Fruit fly (Drosophila melanogaster) whole organism, prepupa: Measurements from ENCODE around the gene Slip1.

Experiments used
- CG31627 ChIP-seq: fragments of 200-800 bp; sonication (Bioruptor generic); optimal IDR thresholded peaks from 3 replicates; lab custom pipeline; 2016; ENCODE audit warnings: missing biosample characterization, missing genetic modification characterization
- CG6276 ChIP-seq: fragments of 200-800 bp; sonication (Bioruptor generic); optimal IDR thresholded peaks from 2 replicates; lab custom pipeline; 2017; ENCODE audit warnings: missing biosample characterization, mild to moderate bottlenecking, missing genetic modification characterization
- CG8119 ChIP-seq: fragments of 200-800 bp; sonication (Bioruptor generic); IDR thresholded peaks from 3 replicates; pipeline ENCODE4 v1.3.6; 2022; ENCODE audit warnings: missing biosample characterization, missing genetic modification characterization
- Sox14 ChIP-seq: fragments of 200-800 bp; sonication (Bioruptor generic); optimal IDR thresholded peaks from 3 replicates; lab custom pipeline; 2016; ENCODE audit warnings: missing biosample characterization, missing genetic modification characterization

DNA sequence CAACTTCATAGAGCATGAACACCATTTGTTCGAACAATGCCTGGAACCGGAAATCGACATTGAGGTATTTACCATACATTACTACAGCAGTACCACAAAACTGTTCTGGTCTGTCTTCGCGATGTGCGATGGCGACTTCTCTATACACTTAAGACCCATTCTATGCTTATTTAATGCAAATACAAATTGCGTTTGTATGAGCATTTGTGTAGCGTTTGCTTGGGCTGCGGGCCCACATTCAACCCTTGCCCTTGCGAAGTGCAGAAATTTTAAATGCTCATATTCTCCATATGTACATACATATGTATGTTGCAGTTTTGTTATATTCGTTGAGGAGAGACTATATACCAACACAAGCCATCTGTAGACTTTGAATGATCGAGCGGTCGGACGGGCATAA is 856 bp downstream of the Slip1 start:
- TF ChIP-seq CG31627 (GFP tag; lab: Kevin White, UChicago) (no peak), CG6276 (GFP tag; lab: Kevin White, UChicago) (no peak), Sox14 (GFP tag; lab: Kevin White, UChicago) (no peak), CG8119 (GFP tag; lab: Robert Waterston, UW) (no peak)
